Worm (Caenorhabditis elegans): Measurements from ENCODE around the gene hmg-1.2.

The hmg-1.2 gene

ce11 chrIII:6270277-6270676 is 9.9 kb upstream of the hmg-1.2 start, which contains the start of gene srg-3:
Gene srg-3, minus strand, starts transcription at chrIII:6270377.
- TF ChIP-seq unc-62 (GFP tag; optimal IDR thresholded peaks at IDR 0.05) = no peak

- TF ChIP-seq unc-62 (GFP tag; optimal IDR thresholded peaks at IDR 0.05) = no peak
Measured at ce11 chrIII:6272868-6273267, 7.3 kb upstream of the hmg-1.2 start, which contains the start of gene C18F10.2. Gene C18F10.2, plus strand, starts transcription at chrIII:6273168.

ce11 chrIII:6278301-6278827 is 1.8 kb upstream of the hmg-1.2 start, which contains the start of gene C18F10.7:
Gene C18F10.7, minus strand, starts transcription at chrIII:6278351.
- no peak for TF ChIP-seq unc-62 (GFP tag; optimal IDR thresholded peaks at IDR 0.05)

- no peak for TF ChIP-seq unc-62 (GFP tag; optimal IDR thresholded peaks at IDR 0.05)
Measured at ce11 chrIII:6279453-6279852, 727 bp upstream of the hmg-1.2 start.

ce11 chrIII:6283024-6283423 is 2.8 kb downstream of the hmg-1.2 start:
- no peak for TF ChIP-seq unc-62 (GFP tag; optimal IDR thresholded peaks at IDR 0.05)

- TF ChIP-seq unc-62 (GFP tag; optimal IDR thresholded peaks at IDR 0.05) = no peak
Measured at ce11 chrIII:6285890-6286289, 5.7 kb downstream of the hmg-1.2 start, which contains the start of gene gadr-3. Gene gadr-3, minus strand, starts transcription at chrIII:6285990.

ce11 chrIII:6287195-6287594 is 7.0 kb downstream of the hmg-1.2 start, which contains the start of gene F47D12.6:
Gene F47D12.6, minus strand, starts transcription at chrIII:6287295.
- no peak for TF ChIP-seq unc-62 (GFP tag; optimal IDR thresholded peaks at IDR 0.05)

- TF ChIP-seq unc-62 (GFP tag; optimal IDR thresholded peaks at IDR 0.05) = no peak
Measured at ce11 chrIII:6289366-6289765, 9.2 kb downstream of the hmg-1.2 start.

- TF ChIP-seq unc-62 (GFP tag; optimal IDR thresholded peaks at IDR 0.05) = no peak
Measured at ce11 chrIII:6290469-6291182, 10.4 kb downstream of the hmg-1.2 start.

ce11 chrIII:6295972-6296700 is 16.0 kb downstream of the hmg-1.2 start, which contains the start of gene F47D12.7:
Gene F47D12.7, minus strand, starts transcription at chrIII:6296022.
- TF ChIP-seq unc-62 (GFP tag; optimal IDR thresholded peaks at IDR 0.05) = no peak

ce11 chrIII:6297599-6297998 is 17.4 kb downstream of the hmg-1.2 start:
- TF ChIP-seq unc-62 (GFP tag; optimal IDR thresholded peaks at IDR 0.05) = no peak

ce11 chrIII:6298131-6298530 is 18.0 kb downstream of the hmg-1.2 start, which contains the start of gene F47D12.3:
Gene F47D12.3, plus strand, starts transcription at chrIII:6298461.
- TF ChIP-seq unc-62 (GFP tag; optimal IDR thresholded peaks at IDR 0.05) = no peak

ce11 chrIII:6300297-6300696 is 20.1 kb downstream of the hmg-1.2 start:
- TF ChIP-seq unc-62 (GFP tag; optimal IDR thresholded peaks at IDR 0.05) = no peak

- no peak for TF ChIP-seq unc-62 (GFP tag; optimal IDR thresholded peaks at IDR 0.05)
Measured at ce11 chrIII:6303114-6303647, 23.0 kb downstream of the hmg-1.2 start, which contains the start of gene F47D12.9. Gene F47D12.9, minus strand, starts transcription at chrIII:6303380.

- no peak for TF ChIP-seq unc-62 (GFP tag; optimal IDR thresholded peaks at IDR 0.05)
Measured at ce11 chrIII:6303787-6304186, 23.6 kb downstream of the hmg-1.2 start.

- TF ChIP-seq unc-62 (GFP tag; optimal IDR thresholded peaks at IDR 0.05) = no peak
Measured at ce11 chrIII:6307832-6308231, 27.7 kb downstream of the hmg-1.2 start.

Measured in whole organism, dauer.